Fruit fly (Drosophila melanogaster) whole organism, prepupa: ENCODE results near the gene Cpr76Bd.
A peak's percentile ranks its signal among the peaks of the same experiment; 100 is the strongest.

Experiments
- CG10631 ChIP-seq: fragments of 200-800 bp; sonication (Bioruptor generic); optimal IDR thresholded peaks from 2 replicates; lab custom pipeline; 2016; ENCODE audit warnings: missing biosample characterization, missing genetic modification characterization
- CG15336 ChIP-seq: fragments of 200-800 bp; sonication (Bioruptor generic); IDR thresholded peaks from 2 replicates; pipeline ENCODE4 v1.3.6; 2022; ENCODE audit warnings: missing biosample characterization, missing genetic modification characterization
- CG16779 ChIP-seq: fragments of 200-800 bp; sonication (Bioruptor generic); optimal IDR thresholded peaks from 3 replicates; lab custom pipeline; 2017; ENCODE audit warnings: missing biosample characterization, mild to moderate bottlenecking, missing genetic modification characterization
- CG31627 ChIP-seq: fragments of 200-800 bp; sonication (Bioruptor generic); optimal IDR thresholded peaks from 3 replicates; lab custom pipeline; 2016; ENCODE audit warnings: missing biosample characterization, missing genetic modification characterization
- CG32006 ChIP-seq: fragments of 200-800 bp; sonication (Bioruptor generic); optimal IDR thresholded peaks from 3 replicates; lab custom pipeline; 2017; ENCODE audit warnings: missing biosample characterization, mild to moderate bottlenecking, missing genetic modification characterization
- CG3919 ChIP-seq: fragments of 200-800 bp; sonication (Bioruptor generic); optimal IDR thresholded peaks from 3 replicates; lab custom pipeline; 2016; ENCODE audit warnings: missing biosample characterization, missing genetic modification characterization
- CG4318 ChIP-seq: fragments of 200-800 bp; sonication (Bioruptor generic); optimal IDR thresholded peaks from 3 replicates; lab custom pipeline; 2017; ENCODE audit warnings: missing biosample characterization, mild to moderate bottlenecking, missing genetic modification characterization
- CG6163 ChIP-seq: fragments of 200-800 bp; sonication (Bioruptor generic); IDR thresholded peaks from 3 replicates; pipeline ENCODE4 v1.3.6; 2022; ENCODE audit warnings: missing biosample characterization, missing genetic modification characterization
- CG6276 ChIP-seq: fragments of 200-800 bp; sonication (Bioruptor generic); optimal IDR thresholded peaks from 2 replicates; lab custom pipeline; 2017; ENCODE audit warnings: missing biosample characterization, mild to moderate bottlenecking, missing genetic modification characterization
- CG6792 ChIP-seq: fragments of 200-800 bp; sonication (Bioruptor generic); optimal IDR thresholded peaks from 3 replicates; lab custom pipeline; 2016; ENCODE audit warnings: missing biosample characterization, missing genetic modification characterization
- CG6808 ChIP-seq: fragments of 200-800 bp; sonication (Bioruptor generic); optimal IDR thresholded peaks from 3 replicates; lab custom pipeline; 2017; ENCODE audit warnings: missing biosample characterization, missing genetic modification characterization, mild to moderate bottlenecking, moderate library complexity, missing genetic modification reagents
- CG8119 ChIP-seq: fragments of 200-800 bp; sonication (Bioruptor generic); IDR thresholded peaks from 3 replicates; pipeline ENCODE4 v1.3.6; 2022; ENCODE audit warnings: missing biosample characterization, missing genetic modification characterization
- CG8319 ChIP-seq: fragments of 200-800 bp; sonication (Bioruptor generic); optimal IDR thresholded peaks from 3 replicates; lab custom pipeline; 2016; ENCODE audit warnings: missing biosample characterization, missing genetic modification characterization
- CG9139 ChIP-seq: fragments of 200-800 bp; sonication (Bioruptor generic); optimal IDR thresholded peaks from 3 replicates; lab custom pipeline; 2017; ENCODE audit warnings: missing biosample characterization, mild to moderate bottlenecking, missing genetic modification characterization
- Eip75B ChIP-seq: fragments of 200-800 bp; sonication (Bioruptor generic); optimal IDR thresholded peaks from 3 replicates; lab custom pipeline; 2016; ENCODE audit warnings: missing biosample characterization, missing genetic modification characterization
- Eip93F ChIP-seq: fragments of 200-800 bp; sonication (Bioruptor generic); optimal IDR thresholded peaks from 2 replicates; lab custom pipeline; 2016; ENCODE audit warnings: missing biosample characterization, mild to moderate bottlenecking, missing genetic modification characterization
- Ets21C ChIP-seq: fragments of 200-800 bp; sonication (Bioruptor generic); optimal IDR thresholded peaks from 3 replicates; lab custom pipeline; 2016; ENCODE audit warnings: missing biosample characterization, missing genetic modification characterization
- Ets96B ChIP-seq: fragments of 200-800 bp; optimal IDR thresholded peaks from 2 replicates; lab custom pipeline; 2019; ENCODE audit warnings: missing biosample characterization, mild to moderate bottlenecking, missing genetic modification characterization, moderate library complexity
- Hr38 ChIP-seq: sonication (Bioruptor generic); optimal IDR thresholded peaks from 2 replicates; lab custom pipeline; 2016; ENCODE audit warnings: missing biosample characterization, missing genetic modification characterization
- Hr4 ChIP-seq: fragments of 200-800 bp; sonication (Bioruptor generic); optimal IDR thresholded peaks from 3 replicates; lab custom pipeline; 2016; ENCODE audit warnings: missing biosample characterization, missing genetic modification characterization
- Met ChIP-seq: fragments of 200-800 bp; sonication (Bioruptor generic); optimal IDR thresholded peaks from 3 replicates; lab custom pipeline; 2016; ENCODE audit warnings: missing biosample characterization, missing genetic modification characterization
- OdsH ChIP-seq: fragments of 200-800 bp; sonication (Bioruptor generic); optimal IDR thresholded peaks from 3 replicates; lab custom pipeline; 2016; ENCODE audit warnings: missing biosample characterization, missing genetic modification characterization
- Smox ChIP-seq: fragments of 200-800 bp; sonication (Bioruptor generic); optimal IDR thresholded peaks from 3 replicates; lab custom pipeline; 2016; ENCODE audit warnings: missing biosample characterization, missing genetic modification characterization
- achi ChIP-seq: fragments of 200-800 bp; sonication (Bioruptor generic); optimal IDR thresholded peaks from 3 replicates; lab custom pipeline; 2016; ENCODE audit warnings: missing biosample characterization, missing genetic modification characterization
- cyc ChIP-seq: fragments of 200-800 bp; sonication (Bioruptor generic); optimal IDR thresholded peaks from 3 replicates; lab custom pipeline; 2016; ENCODE audit warnings: missing biosample characterization, missing genetic modification characterization
- dsx ChIP-seq: fragments of 200-800 bp; optimal IDR thresholded peaks from 3 replicates; lab custom pipeline; 2019; ENCODE audit warnings: missing biosample characterization, mild to moderate bottlenecking, missing genetic modification characterization, moderate library complexity; ENCODE audit not compliant: poor library complexity, severe bottlenecking
- fd59A ChIP-seq: fragments of 200-800 bp; sonication (Bioruptor generic); optimal IDR thresholded peaks from 2 replicates; lab custom pipeline; 2017; ENCODE audit warnings: missing biosample characterization, mild to moderate bottlenecking, missing genetic modification characterization, missing genetic modification reagents
- fd85E ChIP-seq: fragments of 200-800 bp; sonication (Bioruptor generic); optimal IDR thresholded peaks from 3 replicates; lab custom pipeline; 2016; ENCODE audit warnings: missing biosample characterization, missing genetic modification characterization
- fkh ChIP-seq: fragments of 200-800 bp; sonication (Bioruptor generic); optimal IDR thresholded peaks from 3 replicates; lab custom pipeline; 2017; ENCODE audit warnings: missing biosample characterization, mild to moderate bottlenecking, missing genetic modification characterization, moderate library complexity
- salr ChIP-seq, 2 experiments: fragments of 200-800 bp; sonication (Bioruptor generic); optimal IDR thresholded peaks; 3 replicates each; lab custom pipeline; 2016 to 2018; ENCODE audit warnings: missing biosample characterization in 2 of 2, missing genetic modification characterization in 2 of 2, mild to moderate bottlenecking in 1 of 2
- spab ChIP-seq: fragments of 200-800 bp; sonication (Bioruptor generic); optimal IDR thresholded peaks from 2 replicates; lab custom pipeline; 2017; ENCODE audit warnings: missing biosample characterization, mild to moderate bottlenecking, missing genetic modification characterization, missing genetic modification reagents
- ss ChIP-seq, 2 experiments: fragments of 200-800 bp; sonication (Bioruptor generic); optimal IDR thresholded peaks; 2 replicates in 1 of 2; 3 replicates in 1 of 2; lab custom pipeline; 2017 to 2018; ENCODE audit warnings: mild to moderate bottlenecking in 2 of 2, missing biosample characterization in 2 of 2, missing genetic modification characterization in 2 of 2, moderate library complexity in 1 of 2
- topi ChIP-seq: fragments of 200-800 bp; sonication (Bioruptor generic); optimal IDR thresholded peaks from 3 replicates; lab custom pipeline; 2016; ENCODE audit warnings: missing biosample characterization, missing genetic modification characterization
- vri ChIP-seq: fragments of 200-800 bp; sonication (Bioruptor generic); optimal IDR thresholded peaks from 3 replicates; lab custom pipeline; 2016; ENCODE audit warnings: missing biosample characterization, mild to moderate bottlenecking, missing genetic modification characterization

Cpr76Bd gene

DNA sequence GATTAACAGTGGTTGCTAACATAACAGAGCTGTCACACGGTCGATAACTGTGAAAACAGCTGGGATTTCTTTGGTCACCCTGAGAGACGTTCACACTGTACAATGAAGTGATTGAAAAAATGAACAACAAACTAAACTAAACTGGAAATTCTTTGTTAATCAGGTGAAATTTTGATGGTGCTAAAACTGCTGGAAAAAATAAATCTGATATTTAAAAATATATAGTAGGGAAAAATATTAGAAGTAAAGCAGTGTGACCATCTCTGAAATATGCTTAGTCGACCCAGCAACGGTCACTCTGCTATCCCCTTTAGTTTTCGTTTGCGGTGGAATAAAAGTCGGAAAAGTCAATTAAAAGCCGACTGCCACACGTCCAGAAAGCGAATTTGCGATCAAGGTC, 53.4 kb downstream of the Cpr76Bd start, which contains the start of the genes CG9231 and CG9330 (continued):
- TF ChIP-seq fd59A (GFP tag; lab: Kevin White, UChicago) (no peak), CG15336 (GFP tag; lab: Robert Waterston, UW) (no peak), CG4318 (GFP tag; lab: Kevin White, UChicago) (no peak), CG8319 (GFP tag; lab: Kevin White, UChicago) (no peak), CG31627 (peak; percentile 18), cyc (GFP tag; lab: Kevin White, UChicago) (peak; percentile 17), CG32006 (GFP tag; lab: Kevin White, UChicago) (no peak), CG10631 (GFP tag; lab: Kevin White, UChicago) (no peak), CG6792 (GFP tag; lab: Kevin White, UChicago) (no peak), CG6808 (GFP tag; lab: Kevin White, UChicago) (no peak), CG6276 (GFP tag; lab: Kevin White, UChicago) (no peak), CG6163 (no peak), fkh (GFP tag; lab: Kevin White, UChicago) (no peak), Met (GFP tag; lab: Kevin White, UChicago) (peak; percentile 23), CG8119 (GFP tag; lab: Robert Waterston, UW) (no peak), ss (GFP tag; optimal IDR thresholded peaks at IDR 0.05; lab: Kevin White, UChicago) (no peak), CG16779 (tag; lab: Kevin White, UChicago) (no peak), dsx (GFP tag; lab: Kevin White, UChicago) (no peak), salr (GFP tag; optimal IDR thresholded peaks at IDR 0.05; lab: Kevin White, UChicago) (no peak), topi (GFP tag; lab: Kevin White, UChicago) (peak; percentile 11), Hr4 (GFP tag; lab: Kevin White, UChicago) (peak; percentile 10), Eip75B (GFP tag; lab: Kevin White, UChicago) (no peak), fd85E (GFP tag; lab: Kevin White, UChicago) (no peak), Smox (GFP tag; lab: Kevin White, UChicago) (peak; percentile 23), spab (GFP tag; lab: Kevin White, UChicago) (no peak), Hr38 (no peak), achi (GFP tag; lab: Kevin White, UChicago) (peak; percentile 83), CG9139 (GFP tag; lab: Kevin White, UChicago) (no peak), vri (GFP tag; lab: Kevin White, UChicago) (peak; percentile 5), Ets96B (tag; lab: Kevin White, UChicago) (no peak), OdsH (no peak), Eip93F (GFP tag; lab: Kevin White, UChicago) (no peak), CG3919 (GFP tag; lab: Kevin White, UChicago) (no peak), Ets21C (GFP tag; lab: Kevin White, UChicago) (no peak)
